Worm (Caenorhabditis elegans) whole organism, L4/young adult: Measurements from ENCODE around the gene Y42H9AR.5.

Experiments
- W03F9.2 ChIP-seq: fragments of 150-350 bp; optimal IDR thresholded peaks from 2 replicates; lab custom pipeline; 2014; ENCODE audit warnings: missing biosample characterization, missing genetic modification characterization
- dao-5 ChIP-seq: sonication (generic microtip); optimal IDR thresholded peaks from 2 replicates; lab custom pipeline; 2016; ENCODE audit warnings: missing genotype, missing genetic modification characterization, moderate library complexity, missing compliant biosample characterization
- him-1 ChIP-seq: sonication (generic microtip); optimal IDR thresholded peaks from 2 replicates; lab custom pipeline; 2016; ENCODE audit warnings: missing genotype, missing genetic modification reagents, missing genetic modification characterization, missing compliant biosample characterization

- TF ChIP-seq him-1 (tag; lab: Kevin White, UChicago) (no peak), W03F9.2 (tag; lab: Kevin White, UChicago) (no peak), dao-5 (tag; lab: Kevin White, UChicago) (no peak)
Observed at ce11 chrIV:8153163-8153562, 50.8 kb downstream of the Y42H9AR.5 start.
